Worm (Caenorhabditis elegans): ENCODE data around the gene K09A9.8.

DNA sequence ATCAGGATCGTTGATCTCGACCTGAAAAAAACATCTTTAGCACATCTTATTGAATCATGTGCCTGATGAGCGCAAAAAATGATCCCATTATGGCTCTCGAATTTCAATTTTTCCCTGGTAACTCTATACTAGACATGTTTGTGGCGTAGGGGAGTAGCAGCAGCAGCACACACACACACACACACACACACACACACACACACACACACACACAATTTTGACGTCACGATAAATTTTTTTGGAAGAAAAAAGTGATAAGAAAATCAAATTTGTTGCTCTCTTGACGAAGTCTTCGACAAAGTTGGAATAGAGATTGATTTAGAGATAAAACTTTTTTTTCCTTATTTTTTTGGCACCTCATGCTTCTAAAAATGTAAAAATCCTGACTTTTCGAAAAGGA, 32.6 kb upstream of the K09A9.8 start:
- no peak for TF ChIP-seq pha-4 (tag; optimal IDR thresholded peaks at IDR 0.05)
- no peak for TF ChIP-seq F13H6.1 (tag; optimal IDR thresholded peaks at IDR 0.05)
- TF ChIP-seq lin-11 (tag; optimal IDR thresholded peaks at IDR 0.05): no peak
- no peak for TF ChIP-seq npax-4 (tag; optimal IDR thresholded peaks at IDR 0.05)
- TF ChIP-seq sox-2 (GFP tag; IDR thresholded peaks at IDR 0.05): no peak
- TF ChIP-seq ceh-9 (tag; optimal IDR thresholded peaks at IDR 0.05): no peak
- TF ChIP-seq ama-1 (optimal IDR thresholded peaks at IDR 0.05): no peak
- no peak for TF ChIP-seq fkh-6 (tag; optimal IDR thresholded peaks at IDR 0.05)
- TF ChIP-seq unc-3 (GFP tag; conservative IDR thresholded peaks at IDR 0.05): no peak
- TF ChIP-seq unc-3 (tag; optimal IDR thresholded peaks at IDR 0.05): no peak
- no peak for TF ChIP-seq lim-6 (tag; optimal IDR thresholded peaks at IDR 0.05)
- TF ChIP-seq tbx-7 (tag; optimal IDR thresholded peaks at IDR 0.05): no peak
- TF ChIP-seq pag-3 (tag; optimal IDR thresholded peaks at IDR 0.05; ENCODE audit: borderline replicate concordance): no peak
